Worm (Caenorhabditis elegans): ENCODE results near the gene ltd-1.

- no peak for TF ChIP-seq rnt-1 (tag; optimal IDR thresholded peaks at IDR 0.05)
- no peak for TF ChIP-seq pqm-1 (tag; optimal IDR thresholded peaks at IDR 0.05)
- TF ChIP-seq ref-2 (tag; optimal IDR thresholded peaks at IDR 0.05): no peak
- TF ChIP-seq eyg-1 (tag; optimal IDR thresholded peaks at IDR 0.05): no peak
- TF ChIP-seq npax-4 (tag; optimal IDR thresholded peaks at IDR 0.05): no peak
- no peak for TF ChIP-seq pros-1 (tag; optimal IDR thresholded peaks at IDR 0.05)
Measured at ce11 chrII:8093914-8094313, 1.4 kb upstream of the ltd-1 start.
